Fruit fly (Drosophila melanogaster): ENCODE data around the gene Ndf.
A peak's percentile ranks its signal among the peaks of the same experiment; 100 is the strongest.

Gene Ndf

DNA sequence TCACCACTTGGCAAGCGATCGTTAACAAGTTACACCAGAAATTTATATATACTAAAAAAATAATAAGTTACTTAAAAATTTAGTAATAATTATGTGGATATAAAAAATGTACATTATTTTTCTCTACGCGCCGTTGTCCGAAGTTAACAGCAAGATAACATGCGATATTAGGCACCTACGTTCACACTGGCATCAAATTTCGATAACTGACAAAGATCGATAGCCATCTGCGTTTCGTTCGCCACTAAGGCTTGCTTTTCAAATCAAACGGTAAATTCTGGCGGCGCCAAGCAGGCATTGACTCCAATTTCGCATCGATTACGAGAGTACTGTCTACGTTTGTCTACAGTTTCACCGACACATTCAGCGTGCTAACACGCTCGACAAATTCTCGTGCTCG is 53.1 kb downstream of the Ndf start, which contains the start of gene Pen (continued):
- TF ChIP-seq CG14860 (GFP tag; IDR thresholded peaks at IDR 0.05; ENCODE audit: partially characterized antibody): peak; percentile 31; the same call in 2 of the 3 replicates
- no peak for TF ChIP-seq usp (GFP tag; optimal IDR thresholded peaks at IDR 0.05)
- TF ChIP-seq MESR4 (GFP tag; optimal IDR thresholded peaks at IDR 0.05): no peak
- peak; percentile 49; the same call in 1 of the 2 replicates for TF ChIP-seq ato (GFP tag; IDR thresholded peaks at IDR 0.05; ENCODE audit: partially characterized antibody)
- TF ChIP-seq sens (GFP tag): no peak
- peak; percentile 53 for TF ChIP-seq HLH4C (GFP tag; IDR thresholded peaks at IDR 0.05; ENCODE audit: partially characterized antibody)
- TF ChIP-seq cato (GFP tag; optimal IDR thresholded peaks at IDR 0.05; ENCODE audit: borderline replicate concordance): no peak
- TF ChIP-seq CG14667 (GFP tag; IDR thresholded peaks at IDR 0.05): no peak
- no peak for TF ChIP-seq CG17829 (tag; optimal IDR thresholded peaks at IDR 0.05)
- no peak for TF ChIP-seq CG9932 (GFP tag; IDR thresholded peaks at IDR 0.05)
- no peak for TF ChIP-seq ham (GFP tag; IDR thresholded peaks at IDR 0.05)
- no peak for TF ChIP-seq ab (GFP tag; optimal IDR thresholded peaks at IDR 0.05)
- TF ChIP-seq CG3281 (GFP tag; optimal IDR thresholded peaks at IDR 0.05): no peak
- no peak for TF ChIP-seq bigmax (GFP tag; optimal IDR thresholded peaks at IDR 0.05)
- TF ChIP-seq cad (GFP tag; optimal IDR thresholded peaks at IDR 0.05): no peak
- no peak for TF ChIP-seq zfh2 (GFP tag; optimal IDR thresholded peaks at IDR 0.05)
- TF ChIP-seq CG4328 (GFP tag; optimal IDR thresholded peaks at IDR 0.05): no peak
- TF ChIP-seq CG9727 (GFP tag; optimal IDR thresholded peaks at IDR 0.05): no peak
- no peak for TF ChIP-seq Nf-YA (GFP tag; IDR thresholded peaks at IDR 0.05)
- peak; percentile 7; the same call in 1 of the 2 replicates for TF ChIP-seq MBD-R2 (GFP tag; IDR thresholded peaks at IDR 0.05)
- TF ChIP-seq CG17328 (GFP tag; IDR thresholded peaks at IDR 0.05): no peak
- TF ChIP-seq CG11085 (GFP tag; IDR thresholded peaks at IDR 0.05): no peak
- no peak for TF ChIP-seq sug (tag; optimal IDR thresholded peaks at IDR 0.05)
- TF ChIP-seq cas (GFP tag; IDR thresholded peaks at IDR 0.05): no peak
- no peak for TF ChIP-seq eyg (GFP tag; optimal IDR thresholded peaks at IDR 0.05)
- no peak for TF ChIP-seq sc (optimal IDR thresholded peaks at IDR 0.05)
- no peak for TF ChIP-seq sc (GFP tag; optimal IDR thresholded peaks at IDR 0.05)
- no peak for TF ChIP-seq Dip3 (GFP tag; optimal IDR thresholded peaks at IDR 0.05)
- no peak for TF ChIP-seq Hey (tag; optimal IDR thresholded peaks at IDR 0.05)
- TF ChIP-seq sob (GFP tag; IDR thresholded peaks at IDR 0.05): no peak
- TF ChIP-seq CG16815 (GFP tag; optimal IDR thresholded peaks at IDR 0.05): no peak
- no peak for TF ChIP-seq CG3847 (GFP tag; IDR thresholded peaks at IDR 0.05)
- TF ChIP-seq br (optimal IDR thresholded peaks at IDR 0.05): no peak
- no peak for TF ChIP-seq CG10431 (GFP tag; optimal IDR thresholded peaks at IDR 0.05)
- TF ChIP-seq CG15514 (GFP tag; optimal IDR thresholded peaks at IDR 0.05): peak; percentile 61
- no peak for TF ChIP-seq fd96Cb (tag; optimal IDR thresholded peaks at IDR 0.05)
- no peak for TF ChIP-seq pita (GFP tag; optimal IDR thresholded peaks at IDR 0.05)
- TF ChIP-seq sd (tag; optimal IDR thresholded peaks at IDR 0.05): no peak
- TF ChIP-seq Sry-δ (GFP tag; optimal IDR thresholded peaks at IDR 0.05): peak; percentile 81
- TF ChIP-seq en (GFP tag; optimal IDR thresholded peaks at IDR 0.05): no peak
- TF ChIP-seq shn (GFP tag; optimal IDR thresholded peaks at IDR 0.05): no peak
- TF ChIP-seq CG10959 (GFP tag; IDR thresholded peaks at IDR 0.05): no peak
- no peak for TF ChIP-seq Hr51 (GFP tag; optimal IDR thresholded peaks at IDR 0.05)
- no peak for TF ChIP-seq Sox102F (GFP tag; optimal IDR thresholded peaks at IDR 0.05)
- no peak for TF ChIP-seq Ssrp (tag; optimal IDR thresholded peaks at IDR 0.05)
- TF ChIP-seq ttk (GFP tag; IDR thresholded peaks at IDR 0.05): no peak
- no peak for TF ChIP-seq CG17385 (GFP tag; optimal IDR thresholded peaks at IDR 0.05)
- TF ChIP-seq CG11456 (GFP tag; IDR thresholded peaks at IDR 0.05): no peak
- TF ChIP-seq CG3065 (GFP tag; optimal IDR thresholded peaks at IDR 0.05): no peak
- no peak for TF ChIP-seq Kr (GFP tag; optimal IDR thresholded peaks at IDR 0.05)
- no peak for TF ChIP-seq CG8944 (GFP tag; optimal IDR thresholded peaks at IDR 0.05)
- no peak for TF ChIP-seq Rfx (GFP tag; IDR thresholded peaks at IDR 0.05)
- TF ChIP-seq CG17186 (GFP tag; optimal IDR thresholded peaks at IDR 0.05): peak; percentile 64
